Fruit fly (Drosophila melanogaster) whole organism, pupa: ENCODE results near the gene Tim17a2.

Experiments
- CG10348 ChIP-seq: fragments of 200-800 bp; sonication (Bioruptor generic); IDR thresholded peaks from 2 replicates; pipeline ENCODE4 v1.3.6; 2022; ENCODE audit warnings: missing biosample characterization, missing genetic modification characterization
- CG12605 ChIP-seq: fragments of 200-800 bp; sonication (Bioruptor generic); IDR thresholded peaks from 2 replicates; pipeline ENCODE4 v1.3.6; 2022; ENCODE audit warnings: missing biosample characterization, missing genetic modification characterization
- CG15710 ChIP-seq: fragments of 200-800 bp; sonication (Bioruptor generic); optimal IDR thresholded peaks from 2 replicates; lab custom pipeline; 2018; ENCODE audit warnings: missing biosample characterization, mild to moderate bottlenecking, missing genetic modification characterization, moderate library complexity
- CG17806 ChIP-seq: fragments of 200-800 bp; sonication (Bioruptor generic); optimal IDR thresholded peaks from 2 replicates; lab custom pipeline; 2018; ENCODE audit warnings: missing biosample characterization, mild to moderate bottlenecking, missing genetic modification characterization, moderate library complexity
- CG9948 ChIP-seq: fragments of 200-800 bp; sonication (Bioruptor generic); optimal IDR thresholded peaks from 2 replicates; lab custom pipeline; 2018; ENCODE audit warnings: missing biosample characterization, mild to moderate bottlenecking, missing genetic modification characterization, moderate library complexity
- EcR ChIP-seq: fragments of 200-800 bp; sonication (Bioruptor generic); optimal IDR thresholded peaks from 3 replicates; lab custom pipeline; 2019; ENCODE audit warnings: missing biosample characterization, missing genetic modification characterization, mild to moderate bottlenecking, moderate library complexity, missing genetic modification reagents
- Ets98B ChIP-seq: fragments of 200-800 bp; sonication (Bioruptor generic); IDR thresholded peaks from 2 replicates; pipeline ENCODE4 v1.3.6; 2022; ENCODE audit warnings: missing biosample characterization, missing genetic modification characterization
- Pif1A ChIP-seq: fragments of 200-800 bp; sonication (Bioruptor generic); optimal IDR thresholded peaks from 3 replicates; lab custom pipeline; 2016; ENCODE audit warnings: missing biosample characterization, missing genetic modification characterization
- Pif1B ChIP-seq: fragments of 200-800 bp; sonication (Bioruptor generic); optimal IDR thresholded peaks from 3 replicates; lab custom pipeline; 2016; ENCODE audit warnings: missing biosample characterization, missing genetic modification characterization
- fd96Ca ChIP-seq: fragments of 200-800 bp; sonication (Bioruptor generic); IDR thresholded peaks from 3 replicates; pipeline ENCODE4 v1.3.6; 2022; ENCODE audit warnings: missing biosample characterization, missing genetic modification characterization
- rn ChIP-seq: fragments of 200-800 bp; sonication (Bioruptor generic); IDR thresholded peaks from 2 replicates; pipeline ENCODE4 v1.3.6; 2022; ENCODE audit warnings: missing biosample characterization, missing genetic modification characterization

DNA sequence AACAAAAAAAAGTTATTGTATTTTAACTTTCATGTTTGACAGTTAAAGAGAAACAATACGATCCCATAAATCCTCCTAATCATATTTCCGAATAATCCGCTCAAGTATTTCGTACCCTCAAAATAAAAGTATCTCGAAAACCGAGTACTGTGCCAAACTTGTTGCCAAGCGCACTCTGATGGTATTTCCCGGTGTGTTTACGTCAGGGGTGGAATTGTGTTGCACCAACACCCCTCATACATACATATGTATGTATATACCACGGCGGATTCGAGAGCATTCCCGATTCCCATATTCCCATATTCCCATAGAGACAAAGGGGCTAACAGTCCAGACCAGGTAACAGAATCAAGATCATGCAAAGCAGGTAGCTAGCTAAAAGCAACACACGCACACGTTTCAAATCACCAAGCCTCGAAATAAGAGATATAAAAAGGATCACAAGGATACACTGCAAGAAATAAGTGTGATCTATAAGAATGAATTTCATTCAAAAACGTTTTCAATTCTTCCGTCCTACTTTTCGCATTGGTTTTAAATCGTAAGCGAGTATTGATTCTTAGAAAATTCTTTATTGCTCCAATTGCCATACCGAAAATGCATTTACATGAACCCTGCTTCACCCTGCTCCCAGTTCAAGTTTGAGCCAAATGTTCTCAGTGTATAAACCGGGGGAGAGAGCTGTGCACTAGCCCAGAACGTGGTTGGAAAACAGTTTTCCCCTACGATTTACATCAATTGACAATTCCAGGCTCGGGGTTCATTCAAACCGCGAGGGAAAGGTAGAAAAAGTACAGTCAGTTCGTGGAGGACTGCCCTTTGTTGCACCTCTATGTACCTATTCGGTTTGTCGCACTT, 50.4 kb downstream of the Tim17a2 start:
- TF ChIP-seq Ets98B (no peak), CG12605 (no peak), CG15710 (tag; lab: Kevin White, UChicago) (peak; percentile 52), CG10348 (GFP tag; lab: Robert Waterston, UW) (no peak), fd96Ca (GFP tag; lab: Robert Waterston, UW) (peak; percentile 55; the same call in 2 of the 3 replicates), Pif1A (GFP tag; lab: Kevin White, UChicago) (peak; percentile 65), rn (GFP tag; lab: Robert Waterston, UW) (no peak), Pif1B (GFP tag; lab: Kevin White, UChicago) (peak; percentile 21), EcR (no peak), CG17806 (tag; lab: Kevin White, UChicago) (peak; percentile 72), CG9948 (tag; lab: Kevin White, UChicago) (peak; percentile 73)
